Fruit fly (Drosophila melanogaster) whole organism, embryonic: ENCODE measurements around the gene Nup153.

Experiments used
- HmgD ChIP-seq: fragments of 200-800 bp; sonication (Bioruptor generic); optimal IDR thresholded peaks from 3 replicates; lab custom pipeline; 2016; ENCODE audit warnings: missing biosample characterization, missing genetic modification characterization
- br ChIP-seq: fragments of >200 bp; optimal IDR thresholded peaks from 2 replicates; lab custom pipeline; 2017
- pfk ChIP-seq: fragments of 200-800 bp; sonication (Bioruptor generic); optimal IDR thresholded peaks from 2 replicates; lab custom pipeline; 2018; ENCODE audit warnings: missing biosample characterization, mild to moderate bottlenecking, missing genetic modification characterization, moderate library complexity

- TF ChIP-seq pfk (GFP tag; lab: Kevin White, UChicago) (no peak), br (lab: Kevin White, UChicago) (no peak), HmgD (GFP tag; lab: Kevin White, UChicago) (no peak)
These were observed 52.6 kb downstream of the Nup153 start for dm6 chrX:16651625-16652024.
